Worm (Caenorhabditis elegans) whole organism, midembryonic: ENCODE data around the gene T08G3.13.

Experiments used
- T22C8.4 ChIP-seq: fragments of 200-800 bp; sonication (Bioruptor generic); IDR thresholded peaks from 2 replicates; pipeline ENCODE4 v1.3.6; 2022; ENCODE audit warnings: missing genetic modification characterization, missing compliant biosample characterization
- cog-1 ChIP-seq: sonication (generic microtip); optimal IDR thresholded peaks from 2 replicates; lab custom pipeline; 2016; ENCODE audit warnings: missing genetic modification characterization, missing compliant biosample characterization
- flt-1 ChIP-seq: fragments of 200-800 bp; sonication (Bioruptor generic); IDR thresholded peaks from 2 replicates; pipeline ENCODE4 v1.3.6; 2022; ENCODE audit warnings: missing genetic modification characterization, missing compliant biosample characterization
- med-1 ChIP-seq: sonication (generic microtip); optimal IDR thresholded peaks from 2 replicates; lab custom pipeline; 2017; ENCODE audit warnings: missing genetic modification characterization, mild to moderate bottlenecking, missing compliant biosample characterization, antibody characterized with exemption, missing genetic modification reagents; ENCODE audit not compliant: insufficient read depth
- ref-1 ChIP-seq: fragments of 200-800 bp; sonication (Bioruptor generic); conservative IDR thresholded peaks from 2 replicates; pipeline ENCODE4 v1.3.6; 2022; ENCODE audit warnings: missing genetic modification reagents, missing genetic modification characterization, missing compliant biosample characterization
- tab-1 ChIP-seq: fragments of 200-800 bp; sonication (Bioruptor generic); IDR thresholded peaks from 2 replicates; pipeline ENCODE4 v1.3.6; 2022; ENCODE audit warnings: missing genetic modification characterization, missing compliant biosample characterization
- ztf-23 ChIP-seq: fragments of 200-800 bp; sonication (Bioruptor generic); IDR thresholded peaks from 2 replicates; pipeline ENCODE4 v1.3.6; 2022; ENCODE audit warnings: missing genetic modification reagents, missing genetic modification characterization, missing compliant biosample characterization
- ztf-29 ChIP-seq: fragments of 200-800 bp; sonication (Bioruptor generic); IDR thresholded peaks from 2 replicates; pipeline ENCODE4 v1.3.6; 2022; ENCODE audit warnings: missing genetic modification reagents, missing genetic modification characterization, missing compliant biosample characterization

- TF ChIP-seq flt-1 (no peak), cog-1 (no peak), med-1 (no peak), tab-1 (GFP tag; lab: Robert Waterston, UW) (no peak), ztf-29 (GFP tag; lab: Robert Waterston, UW) (no peak), ref-1 (GFP tag; lab: Robert Waterston, UW) (no peak), T22C8.4 (no peak), ztf-23 (no peak)
These were observed 23.4 kb upstream of the T08G3.13 start, which contains the start of gene srw-29 for ce11 chrV:16424428-16424827.
